Worm (Caenorhabditis elegans): ENCODE measurements around the gene dex-1.

Gene dex-1

ce11 chrIII:5525973-5526372 is at the start of gene dex-1:
Gene dex-1 (plus strand): TSS chrIII:5526104.
- TF ChIP-seq unc-62 (GFP tag; optimal IDR thresholded peaks at IDR 0.05) = no peak

DNA sequence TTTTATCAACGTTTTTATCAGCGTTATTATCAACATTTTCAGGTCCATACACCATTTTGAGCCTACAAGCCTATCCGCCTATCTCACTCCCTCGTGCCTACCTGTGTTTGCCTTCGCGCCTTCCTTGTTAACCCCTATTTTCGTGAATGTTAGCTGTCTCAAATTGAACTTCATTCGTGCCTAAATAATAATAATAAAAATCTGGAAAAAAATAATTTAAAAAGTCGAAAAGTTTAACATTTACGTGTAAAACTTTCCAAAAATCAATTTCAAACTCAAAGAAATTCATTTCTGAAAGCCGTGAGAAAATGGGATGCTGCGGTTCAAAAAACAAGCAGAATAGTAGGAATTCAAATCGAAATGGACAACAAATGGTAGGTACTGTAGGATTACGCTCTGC is 47.9 kb upstream of the dex-1 start, which contains the start of gene R02F2.10:
R02F2.10 (plus strand) TSS at position 301 of the 400 bp plus-strand sequence.
- TF ChIP-seq unc-62 (GFP tag; optimal IDR thresholded peaks at IDR 0.05) = no peak

- TF ChIP-seq unc-62 (GFP tag; optimal IDR thresholded peaks at IDR 0.05) = no peak
These were observed 47.0 kb upstream of the dex-1 start, which contains the start of the genes R02F2.6 and R02F2.5 for ce11 chrIII:5478824-5479368. Gene R02F2.6 (minus strand): TSS chrIII:5478924. Gene R02F2.5 (plus strand): TSS chrIII:5479318.

- TF ChIP-seq unc-62 (GFP tag; optimal IDR thresholded peaks at IDR 0.05) = no peak
These were observed 46.3 kb upstream of the dex-1 start for ce11 chrIII:5479493-5480167.

DNA sequence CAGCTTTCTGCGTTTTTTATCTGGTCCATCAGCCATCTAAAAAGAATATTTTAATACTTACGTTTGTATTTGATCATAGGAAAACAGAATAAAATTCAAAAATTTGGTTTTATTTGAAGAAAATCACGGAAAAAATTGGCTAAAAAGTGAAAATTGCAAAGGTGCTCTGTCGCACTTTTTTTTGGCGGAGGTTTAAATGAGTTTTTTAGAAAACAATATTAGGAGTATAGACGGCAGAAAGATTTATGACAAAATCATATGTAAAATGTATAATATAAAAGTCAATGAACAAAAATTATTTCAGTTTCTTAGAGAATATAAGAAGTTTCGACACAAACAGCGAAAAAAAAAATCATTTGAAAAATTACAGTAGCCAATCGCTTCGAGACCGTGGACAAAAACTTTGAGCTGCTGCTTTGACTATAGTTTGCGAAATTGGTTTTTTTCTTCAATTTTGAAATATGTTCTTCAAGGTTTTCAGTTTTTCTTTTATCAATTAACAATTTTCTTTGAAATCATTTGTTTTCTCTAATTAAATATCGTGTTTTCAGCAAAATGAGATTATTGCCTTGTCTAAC is 42.1 kb upstream of the dex-1 start, which contains the start of the genes R02F2.7 and R02F2.4:
R02F2.7 (minus strand) TSS at position 36 of the 578 bp plus-strand sequence.
R02F2.4 (plus strand) TSS at position 552 of the 578 bp plus-strand sequence.
- no peak for TF ChIP-seq unc-62 (GFP tag; optimal IDR thresholded peaks at IDR 0.05)

ce11 chrIII:5486345-5486744 is 39.6 kb upstream of the dex-1 start:
- TF ChIP-seq unc-62 (GFP tag; optimal IDR thresholded peaks at IDR 0.05) = no peak

- no peak for TF ChIP-seq unc-62 (GFP tag; optimal IDR thresholded peaks at IDR 0.05)
These were observed 38.8 kb upstream of the dex-1 start, which contains the start of gene osg-1 for ce11 chrIII:5487087-5487603. Gene osg-1 (plus strand): TSS chrIII:5487553.

DNA sequence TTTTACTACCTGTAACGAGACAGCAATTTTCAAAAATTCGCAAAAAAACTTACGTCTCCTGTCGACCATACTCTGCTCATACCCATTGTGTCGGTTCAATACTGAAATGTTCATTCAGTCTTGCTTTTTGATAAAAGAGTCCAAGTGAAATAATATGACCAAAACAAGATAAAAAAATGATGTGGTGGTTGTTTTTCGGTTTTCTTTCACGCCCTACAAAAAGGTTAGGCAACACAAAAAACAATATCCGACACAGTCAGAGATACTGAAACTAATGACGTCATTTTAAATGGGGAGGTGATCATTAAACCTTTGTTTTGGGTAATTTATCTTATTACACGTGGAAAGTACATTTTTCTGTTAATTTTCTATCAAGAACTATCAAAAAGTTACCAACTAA is 30.7 kb upstream of the dex-1 start, which contains the start of gene R02F2.8:
R02F2.8 (minus strand) TSS at position 101 of the 400 bp plus-strand sequence.
- no peak for TF ChIP-seq unc-62 (GFP tag; optimal IDR thresholded peaks at IDR 0.05)

- TF ChIP-seq unc-62 (GFP tag; optimal IDR thresholded peaks at IDR 0.05) = no peak
These were observed 26.9 kb upstream of the dex-1 start, which contains the start of gene R02F2.9 for ce11 chrIII:5498973-5499372. Gene R02F2.9 (plus strand): TSS chrIII:5499190.

- TF ChIP-seq unc-62 (GFP tag; optimal IDR thresholded peaks at IDR 0.05) = no peak
These were observed 26.0 kb upstream of the dex-1 start for ce11 chrIII:5499942-5500341.

ce11 chrIII:5500732-5501131 is 25.2 kb upstream of the dex-1 start:
- TF ChIP-seq unc-62 (GFP tag; optimal IDR thresholded peaks at IDR 0.05) = no peak

ce11 chrIII:5501358-5502287 is 24.3 kb upstream of the dex-1 start, which contains the start of gene R02F2.1:
Gene R02F2.1 (plus strand): TSS chrIII:5501885.
- TF ChIP-seq unc-62 (GFP tag; optimal IDR thresholded peaks at IDR 0.05) = no peak

DNA sequence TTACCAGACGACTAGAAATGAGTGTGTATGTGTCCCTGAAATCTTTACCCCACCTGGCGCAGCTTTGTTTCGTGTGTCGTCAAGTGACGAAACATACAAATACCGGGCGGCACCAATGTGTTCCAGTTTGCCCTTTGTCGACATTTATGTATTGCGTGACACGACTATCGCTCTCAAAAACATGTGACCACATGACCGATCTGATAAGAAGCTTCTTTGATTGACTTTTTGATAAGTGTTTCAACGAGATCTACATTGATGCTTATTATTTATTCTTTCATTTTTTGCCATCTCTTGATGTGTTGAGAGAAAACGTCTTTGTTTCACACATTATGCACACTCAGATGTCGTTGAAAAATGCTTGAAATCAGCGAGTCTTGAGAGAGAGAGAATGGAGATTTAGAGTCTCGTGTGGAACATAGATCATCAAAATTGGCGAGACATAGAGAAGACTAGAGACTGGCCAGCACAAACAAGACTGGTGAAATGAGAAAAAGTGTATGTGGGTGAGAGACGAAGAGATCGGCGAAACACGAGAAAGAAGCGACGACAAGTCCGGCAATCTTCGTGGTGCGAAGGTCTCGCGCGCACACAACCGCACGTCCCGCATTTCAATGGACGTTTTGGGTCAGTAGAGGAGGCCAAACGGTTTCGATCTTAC is 22.9 kb upstream of the dex-1 start:
- TF ChIP-seq unc-62 (GFP tag; optimal IDR thresholded peaks at IDR 0.05) = no peak

DNA sequence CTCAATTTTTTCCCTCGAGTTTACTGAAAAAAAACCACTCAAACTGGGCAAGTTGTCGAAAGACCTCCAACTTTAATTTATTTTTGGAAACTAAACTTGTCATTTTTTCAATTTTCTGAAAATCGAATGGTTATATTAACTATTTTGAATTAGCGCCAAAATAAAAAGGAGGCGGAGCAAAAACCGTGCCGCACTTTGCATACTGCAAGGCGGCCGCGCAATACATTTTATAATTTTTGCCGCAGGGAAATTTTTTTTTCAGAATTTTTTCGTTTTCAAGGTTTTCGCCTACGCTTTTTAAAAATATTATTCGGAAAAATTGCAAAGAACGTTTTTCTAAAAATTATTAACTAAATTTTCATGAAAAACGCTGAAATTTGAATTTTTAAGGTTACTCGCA is 22.2 kb upstream of the dex-1 start:
- TF ChIP-seq unc-62 (GFP tag; optimal IDR thresholded peaks at IDR 0.05) = no peak

ce11 chrIII:5504164-5504563 is 21.7 kb upstream of the dex-1 start:
- no peak for TF ChIP-seq unc-62 (GFP tag; optimal IDR thresholded peaks at IDR 0.05)
